In genomic region chrX:8476308-8476707, ce11 we compare ENCODE assay signal across 3 worm cellular contexts.
TF ChIP-seq lines count a peak whose summit lies in the region.

No protein-coding gene starts in this region.

TF ChIP-seq in whole organism, L1 larva, 84 proteins besides CTCF, POLR2A, EP300 and RAD21 (continued from another document and continues in another):
- TF ChIP-seq nhr-84 (tag; optimal IDR thresholded peaks at IDR 0.05; lab: Kevin White, UChicago): no peak
- no peak for TF ChIP-seq elt-3 (tag; optimal IDR thresholded peaks at IDR 0.05; lab: Kevin White, UChicago)
- TF ChIP-seq ceh-82 (tag; optimal IDR thresholded peaks at IDR 0.05; lab: Kevin White, UChicago): peak in 1 of 3 experiments; percentile 4
- TF ChIP-seq fkh-4 (tag; optimal IDR thresholded peaks at IDR 0.05; lab: Kevin White, UChicago; ENCODE audit: borderline replicate concordance): no peak
- TF ChIP-seq nhr-237 (tag; optimal IDR thresholded peaks at IDR 0.05; lab: Kevin White, UChicago): no peak
- no peak for TF ChIP-seq ztf-11 (tag; optimal IDR thresholded peaks at IDR 0.05; lab: Kevin White, UChicago)
- no peak for TF ChIP-seq lin-15B (tag; optimal IDR thresholded peaks at IDR 0.05; lab: Kevin White, UChicago)
- no peak for TF ChIP-seq nhr-20 (tag; optimal IDR thresholded peaks at IDR 0.05; lab: Kevin White, UChicago)
- no peak for TF ChIP-seq egl-27 (tag; optimal IDR thresholded peaks at IDR 0.05; lab: Kevin White, UChicago)
- no peak for TF ChIP-seq mdl-1 (tag; optimal IDR thresholded peaks at IDR 0.05; lab: Kevin White, UChicago)
- no peak for TF ChIP-seq aha-1 (tag; optimal IDR thresholded peaks at IDR 0.05; lab: Kevin White, UChicago)
- TF ChIP-seq dpl-1 (GFP tag; optimal IDR thresholded peaks at IDR 0.05; lab: Kevin White, UChicago): no peak
- no peak for TF ChIP-seq nhr-77 (tag; optimal IDR thresholded peaks at IDR 0.05; lab: Kevin White, UChicago)
- no peak for TF ChIP-seq elt-2 (tag; optimal IDR thresholded peaks at IDR 0.05; lab: Kevin White, UChicago)
- no peak for TF ChIP-seq vab-15 (tag; optimal IDR thresholded peaks at IDR 0.05; lab: Kevin White, UChicago)
- peak; percentile 26 for TF ChIP-seq swsn-7 (tag; optimal IDR thresholded peaks at IDR 0.05; lab: Kevin White, UChicago)
- no peak for TF ChIP-seq ces-1 (GFP tag; optimal IDR thresholded peaks at IDR 0.05; lab: Kevin White, UChicago)
- TF ChIP-seq fkh-10 (GFP tag; optimal IDR thresholded peaks at IDR 0.05; lab: Kevin White, UChicago): peak; percentile 88
- TF ChIP-seq mab-9 (GFP tag; IDR thresholded peaks at IDR 0.05; lab: Robert Waterston, UW): no peak
- no peak for TF ChIP-seq jun-1 (tag; optimal IDR thresholded peaks at IDR 0.05; lab: Kevin White, UChicago)
- peak; percentile 5 for TF ChIP-seq dsc-1 (tag; optimal IDR thresholded peaks at IDR 0.05; lab: Kevin White, UChicago)
- TF ChIP-seq nhr-71 (tag; optimal IDR thresholded peaks at IDR 0.05; lab: Kevin White, UChicago): peak; percentile 60
- no peak for TF ChIP-seq lin-39 (tag; optimal IDR thresholded peaks at IDR 0.05; lab: Kevin White, UChicago)
- no peak for TF ChIP-seq C34B4.2 (tag; optimal IDR thresholded peaks at IDR 0.05; lab: Kevin White, UChicago)
- TF ChIP-seq zip-4 (GFP tag; optimal IDR thresholded peaks at IDR 0.05; lab: Kevin White, UChicago): no peak
- TF ChIP-seq nhr-19 (GFP tag; conservative IDR thresholded peaks at IDR 0.05; lab: Robert Waterston, UW): 0 out of 2 replicates have a peak, but pooled peaks have one; percentile 6
- no peak for TF ChIP-seq snpc-4 (tag; optimal IDR thresholded peaks at IDR 0.05; lab: Kevin White, UChicago)
- no peak for TF ChIP-seq unc-62 (GFP tag; optimal IDR thresholded peaks at IDR 0.05; lab: Kevin White, UChicago)
- no peak for TF ChIP-seq mep-1 (tag; optimal IDR thresholded peaks at IDR 0.05; lab: Kevin White, UChicago)
- TF ChIP-seq skn-1 (tag; optimal IDR thresholded peaks at IDR 0.05; lab: Kevin White, UChicago): no peak
- no peak for TF ChIP-seq lin-13 (GFP tag; optimal IDR thresholded peaks at IDR 0.05; lab: Kevin White, UChicago)
- TF ChIP-seq hpl-2 (GFP tag; optimal IDR thresholded peaks at IDR 0.05; lab: Kevin White, UChicago): no peak
- TF ChIP-seq ama-1 (optimal IDR thresholded peaks at IDR 0.05; lab: Kevin White, UChicago): no peak
- peak; percentile 20 for TF ChIP-seq unc-86 (tag; optimal IDR thresholded peaks at IDR 0.05; lab: Kevin White, UChicago)
- no peak for TF ChIP-seq zag-1 (tag; optimal IDR thresholded peaks at IDR 0.05; lab: Kevin White, UChicago)
- no peak for TF ChIP-seq nhr-90 (tag; optimal IDR thresholded peaks at IDR 0.05; lab: Kevin White, UChicago; ENCODE audit: poor library complexity)
- TF ChIP-seq rnt-1 (tag; optimal IDR thresholded peaks at IDR 0.05; lab: Kevin White, UChicago): peak; percentile 8
- no peak for TF ChIP-seq alr-1 (tag; optimal IDR thresholded peaks at IDR 0.05; lab: Kevin White, UChicago; ENCODE audit: borderline replicate concordance)
- no peak for TF ChIP-seq efl-1 (optimal IDR thresholded peaks at IDR 0.05; lab: Kevin White, UChicago)
- no peak for TF ChIP-seq efl-1 (GFP tag; optimal IDR thresholded peaks at IDR 0.05 in 1 of 2; lab: Kevin White, UChicago)
- TF ChIP-seq nhr-11 (tag; optimal IDR thresholded peaks at IDR 0.05; lab: Kevin White, UChicago): no peak
- no peak for TF ChIP-seq unc-130 (tag; optimal IDR thresholded peaks at IDR 0.05; lab: Kevin White, UChicago)
- TF ChIP-seq blmp-1 (tag; optimal IDR thresholded peaks at IDR 0.05; lab: Kevin White, UChicago): no peak
- no peak for TF ChIP-seq C16A3.4 (tag; optimal IDR thresholded peaks at IDR 0.05; lab: Kevin White, UChicago)
- no peak for TF ChIP-seq pax-3 (tag; optimal IDR thresholded peaks at IDR 0.05; lab: Kevin White, UChicago)
- no peak for TF ChIP-seq tlp-1 (tag; optimal IDR thresholded peaks at IDR 0.05; lab: Kevin White, UChicago)

TF ChIP-seq in whole organism, L2 larva, 48 proteins besides CTCF, POLR2A, EP300 and RAD21 (continued from another document):
- TF ChIP-seq egl-27 (tag; optimal IDR thresholded peaks at IDR 0.05; lab: Kevin White, UChicago) (no peak), nhr-21 (tag; optimal IDR thresholded peaks at IDR 0.05; lab: Kevin White, UChicago) (no peak), nhr-129 (tag; optimal IDR thresholded peaks at IDR 0.05; lab: Kevin White, UChicago) (no peak), skn-1 (tag; optimal IDR thresholded peaks at IDR 0.05; lab: Kevin White, UChicago) (no peak), R02D3.7 (tag; optimal IDR thresholded peaks at IDR 0.05; lab: Kevin White, UChicago) (no peak), lsy-2 (tag; optimal IDR thresholded peaks at IDR 0.05; lab: Kevin White, UChicago) (peak in 1 of 2 experiments; percentile 7), zag-1 (tag; optimal IDR thresholded peaks at IDR 0.05; lab: Kevin White, UChicago) (peak; percentile 32), unc-55 (GFP tag; optimal IDR thresholded peaks at IDR 0.05; lab: Kevin White, UChicago) (no peak), elt-1 (tag; optimal IDR thresholded peaks at IDR 0.05; lab: Kevin White, UChicago) (no peak), nhr-11 (tag; optimal IDR thresholded peaks at IDR 0.05; lab: Kevin White, UChicago) (no peak)

TF ChIP-seq in whole organism, L4 larva, 104 proteins besides CTCF, POLR2A, EP300 and RAD21 (continued from another document):
- 0 out of 2 replicates have a peak, but pooled peaks have one; percentile 6 for TF ChIP-seq dmd-6 (GFP tag; IDR thresholded peaks at IDR 0.05; lab: Robert Waterston, UW)
- no peak for TF ChIP-seq lin-29 (GFP tag; IDR thresholded peaks at IDR 0.05; lab: Robert Waterston, UW)
- TF ChIP-seq attf-4 (tag; optimal IDR thresholded peaks at IDR 0.05; lab: Kevin White, UChicago): no peak
- TF ChIP-seq tra-1 (GFP tag; IDR thresholded peaks at IDR 0.05; lab: Robert Waterston, UW): 0 out of 2 replicates have a peak, but pooled peaks have one; percentile 27
